Fruit fly (Drosophila melanogaster) whole organism, wandering third instar larva: Measurements from ENCODE around the gene CG5846.

Experiments used
- Abd-B ChIP-seq: fragments of >200 bp; optimal IDR thresholded peaks from 2 replicates; lab custom pipeline; 2017; ENCODE audit warnings: missing biosample characterization, missing genetic modification characterization
- CG32264 ChIP-seq: fragments of 200-800 bp; sonication (Bioruptor generic); optimal IDR thresholded peaks from 2 replicates; lab custom pipeline; 2016; ENCODE audit warnings: missing biosample characterization, missing genetic modification characterization
- CG9705 ChIP-seq: fragments of 200-800 bp; sonication (Bioruptor generic); optimal IDR thresholded peaks from 2 replicates; lab custom pipeline; 2018; ENCODE audit warnings: missing biosample characterization, mild to moderate bottlenecking, missing genetic modification characterization
- CrebA ChIP-seq: fragments of 200-800 bp; sonication (Bioruptor generic); optimal IDR thresholded peaks from 2 replicates; lab custom pipeline; 2016; ENCODE audit warnings: missing biosample characterization, mild to moderate bottlenecking, missing genetic modification characterization, borderline replicate concordance
- Dfd ChIP-seq: fragments of >200 bp; optimal IDR thresholded peaks from 2 replicates; lab custom pipeline; 2017; ENCODE audit warnings: missing biosample characterization, missing genetic modification characterization
- Dif ChIP-seq: fragments of 200-275, 200-300 bp; sonication (Bioruptor generic); optimal IDR thresholded peaks from 2 replicates; lab custom pipeline; 2018; ENCODE audit warnings: missing biosample characterization, missing genetic modification characterization; ENCODE audit not compliant: partially characterized antibody
- GATAd ChIP-seq: sonication (Bioruptor generic); optimal IDR thresholded peaks from 2 replicates; lab custom pipeline; 2016; ENCODE audit warnings: missing biosample characterization, missing genetic modification characterization
- HLH106 ChIP-seq: fragments of 200-800 bp; optimal IDR thresholded peaks from 3 replicates; lab custom pipeline; 2019; ENCODE audit warnings: missing biosample characterization, mild to moderate bottlenecking, missing genetic modification characterization, moderate library complexity
- Hnf4 ChIP-seq: fragments of 200-800 bp; sonication (Bioruptor generic); optimal IDR thresholded peaks from 2 replicates; lab custom pipeline; 2016; ENCODE audit warnings: missing biosample characterization, mild to moderate bottlenecking, missing genetic modification characterization
- Hr78 ChIP-seq: fragments of >200 bp; optimal IDR thresholded peaks from 2 replicates; lab custom pipeline; 2017; ENCODE audit warnings: missing biosample characterization, missing genetic modification characterization
- Hr83 ChIP-seq: fragments of 200-300 bp; sonication (Bioruptor generic); optimal IDR thresholded peaks from 2 replicates; lab custom pipeline; 2016; ENCODE audit warnings: missing biosample characterization, mild to moderate bottlenecking, missing genetic modification characterization, moderate library complexity; ENCODE audit not compliant: poor library complexity, severe bottlenecking
- Jra ChIP-seq: sonication (Bioruptor generic); optimal IDR thresholded peaks from 2 replicates; lab custom pipeline; 2016; ENCODE audit warnings: missing biosample characterization, missing genetic modification characterization
- Mio ChIP-seq: sonication (Bioruptor generic); optimal IDR thresholded peaks from 2 replicates; lab custom pipeline; 2016; ENCODE audit warnings: missing biosample characterization, missing genetic modification characterization
- Myc ChIP-seq: fragments of >200 bp; optimal IDR thresholded peaks from 2 replicates; lab custom pipeline; 2017
- N ChIP-seq: fragments of >200 bp; optimal IDR thresholded peaks from 2 replicates; lab custom pipeline; 2018; ENCODE audit warnings: missing biosample characterization, missing external identifiers, missing genetic modification characterization
- OdsH ChIP-seq: fragments of 200-800 bp; sonication (Bioruptor generic); optimal IDR thresholded peaks from 2 replicates; lab custom pipeline; 2016; ENCODE audit warnings: missing biosample characterization, mild to moderate bottlenecking, missing genetic modification characterization
- Rel ChIP-seq, 2 experiments: fragments of 200-800 bp; sonication (Bioruptor generic) in 1 of 2; optimal IDR thresholded peaks; 2 replicates in 1 of 2; 3 replicates in 1 of 2; lab custom pipeline; 2016 to 2019; ENCODE audit warnings: mild to moderate bottlenecking in 2 of 2, missing biosample characterization in 2 of 2, missing genetic modification characterization in 2 of 2, moderate library complexity in 1 of 2
- Sp1 ChIP-seq: fragments of 200-800 bp; sonication (Bioruptor generic); optimal IDR thresholded peaks from 3 replicates; lab custom pipeline; 2019; ENCODE audit warnings: missing biosample characterization, mild to moderate bottlenecking, missing genetic modification characterization, moderate library complexity
- Vsx2 ChIP-seq: fragments of 200-300, 225-300 bp; sonication (Bioruptor generic); optimal IDR thresholded peaks from 2 replicates; lab custom pipeline; 2018; ENCODE audit warnings: missing biosample characterization, missing genetic modification characterization; ENCODE audit not compliant: partially characterized antibody
- br ChIP-seq: fragments of 200-800 bp; sonication (Bioruptor generic); optimal IDR thresholded peaks from 2 replicates; lab custom pipeline; 2016; ENCODE audit warnings: missing biosample characterization, missing genetic modification characterization
- brk ChIP-seq: fragments of 200-800 bp; sonication (Bioruptor generic); optimal IDR thresholded peaks from 2 replicates; lab custom pipeline; 2016; ENCODE audit warnings: missing biosample characterization, mild to moderate bottlenecking, missing genetic modification characterization
- dl ChIP-seq, 2 experiments: fragments of 175-275, 200-275 bp in 1 of 2; fragments of 200-275 bp in 1 of 2; sonication (Bioruptor generic); optimal IDR thresholded peaks; lab custom pipeline; 2018; ENCODE audit warnings: mild to moderate bottlenecking in 2 of 2, missing biosample characterization in 2 of 2, missing genetic modification characterization in 2 of 2, moderate library complexity in 2 of 2; ENCODE audit not compliant: partially characterized antibody in 2 of 2, insufficient read depth in 1 of 2
- dmrt93B ChIP-seq: fragments of 200-800 bp; sonication (Bioruptor generic); optimal IDR thresholded peaks from 2 replicates; lab custom pipeline; 2018; ENCODE audit warnings: missing biosample characterization, mild to moderate bottlenecking, missing genetic modification characterization
- dsf ChIP-seq: sonication (Bioruptor generic); optimal IDR thresholded peaks from 2 replicates; lab custom pipeline; 2016; ENCODE audit warnings: missing biosample characterization, missing genetic modification characterization, borderline replicate concordance
- ey ChIP-seq: fragments of 200-800 bp; sonication (Bioruptor generic); optimal IDR thresholded peaks from 2 replicates; lab custom pipeline; 2016; ENCODE audit warnings: missing biosample characterization, missing genetic modification characterization
- foxo ChIP-seq, 2 experiments: fragments of 200-800 bp; sonication (Bioruptor generic); optimal IDR thresholded peaks; 2 replicates in 1 of 2; 3 replicates in 1 of 2; lab custom pipeline; 2016 to 2017; ENCODE audit warnings: missing biosample characterization in 2 of 2, missing genetic modification characterization in 2 of 2
- fru ChIP-seq: fragments of 200-800 bp; sonication (Bioruptor generic); optimal IDR thresholded peaks from 3 replicates; lab custom pipeline; 2016; ENCODE audit warnings: missing biosample characterization, mild to moderate bottlenecking, missing genetic modification characterization
- h ChIP-seq: fragments of 200-800 bp; sonication (Bioruptor generic); optimal IDR thresholded peaks from 3 replicates; lab custom pipeline; 2016; ENCODE audit warnings: missing biosample characterization, mild to moderate bottlenecking, missing genetic modification characterization
- jim ChIP-seq: fragments of 175-275, 200-325 bp; sonication (Bioruptor generic); optimal IDR thresholded peaks from 2 replicates; lab custom pipeline; 2016; ENCODE audit warnings: missing biosample characterization, mild to moderate bottlenecking, missing genetic modification characterization
- lola ChIP-seq: fragments of >200 bp; optimal IDR thresholded peaks from 2 replicates; lab custom pipeline; 2017; ENCODE audit warnings: missing biosample characterization, missing genetic modification characterization
- pan ChIP-seq: fragments of >200 bp; optimal IDR thresholded peaks from 2 replicates; lab custom pipeline; 2017
- psq ChIP-seq: fragments of 200-800 bp; sonication (Bioruptor generic); optimal IDR thresholded peaks from 3 replicates; lab custom pipeline; 2017; ENCODE audit warnings: missing biosample characterization, mild to moderate bottlenecking, missing genetic modification characterization, moderate library complexity
- rgr ChIP-seq: fragments of 200-800 bp; sonication (Bioruptor generic); optimal IDR thresholded peaks from 3 replicates; lab custom pipeline; 2016; ENCODE audit warnings: missing biosample characterization, mild to moderate bottlenecking, missing genetic modification characterization
- sage ChIP-seq: fragments of 200-800 bp; sonication (Bioruptor generic); optimal IDR thresholded peaks from 2 replicates; lab custom pipeline; 2016; ENCODE audit warnings: missing biosample characterization, mild to moderate bottlenecking, missing genetic modification characterization
- sv ChIP-seq: fragments of 200-800 bp; sonication (Bioruptor generic); optimal IDR thresholded peaks from 3 replicates; lab custom pipeline; 2016; ENCODE audit warnings: missing biosample characterization, missing genetic modification characterization
- tai ChIP-seq: sonication (Bioruptor generic); optimal IDR thresholded peaks from 2 replicates; lab custom pipeline; 2016; ENCODE audit warnings: missing biosample characterization, missing genetic modification characterization
- usp ChIP-seq: fragments of >200 bp; optimal IDR thresholded peaks from 2 replicates; lab custom pipeline; 2017; ENCODE audit warnings: missing biosample characterization, missing genetic modification characterization
- woc ChIP-seq: sonication (Bioruptor generic); optimal IDR thresholded peaks from 2 replicates; lab custom pipeline; 2016; ENCODE audit warnings: missing biosample characterization, mild to moderate bottlenecking, missing genetic modification characterization

Gene CG5846

dm6 chr2L:9937908-9938307, 19.1 kb downstream of the CG5846 start, which contains the start of gene Arglu1:
Arglu1 (minus strand) TSS chr2L:9938134.
- TF ChIP-seq pan (lab: Kevin White, UChicago) (no peak), foxo (GFP tag; optimal IDR thresholded peaks at IDR 0.05; lab: Kevin White, UChicago) (peak in 1 of 2 experiments; percentile 54), Dfd (GFP tag; lab: Kevin White, UChicago) (no peak), lola (GFP tag; lab: Kevin White, UChicago) (no peak), dl (GFP tag; optimal IDR thresholded peaks at IDR 0.05; lab: Kevin White, UChicago; ENCODE audit: insufficient read depth in 1 of 2, partially characterized antibody in 2 of 2) (no peak), Mio (GFP tag; lab: Kevin White, UChicago) (no peak), ey (peak; percentile 5), CrebA (no peak), h (GFP tag; lab: Kevin White, UChicago) (peak; percentile 62), Rel (GFP tag; optimal IDR thresholded peaks at IDR 0.05; lab: Kevin White, UChicago) (no peak), Rel (tag; optimal IDR thresholded peaks at IDR 0.05; lab: Kevin White, UChicago) (no peak), rgr (GFP tag; lab: Kevin White, UChicago) (peak; percentile 64), CG32264 (GFP tag; lab: Kevin White, UChicago) (peak; percentile 34), OdsH (GFP tag; lab: Kevin White, UChicago) (no peak), sage (no peak), Sp1 (GFP tag; lab: Kevin White, UChicago) (no peak), brk (no peak), CG9705 (GFP tag; lab: Kevin White, UChicago) (no peak), Myc (lab: Kevin White, UChicago) (no peak), dmrt93B (GFP tag; lab: Kevin White, UChicago) (no peak), N (GFP tag; lab: Kevin White, UChicago) (no peak), dsf (GFP tag; lab: Kevin White, UChicago) (no peak), usp (GFP tag; lab: Kevin White, UChicago) (no peak), Jra (GFP tag; lab: Kevin White, UChicago) (peak; percentile 32), Hr78 (GFP tag; lab: Kevin White, UChicago) (no peak), Hr83 (GFP tag; lab: Kevin White, UChicago) (peak; percentile 92), GATAd (GFP tag; lab: Kevin White, UChicago) (no peak), sv (GFP tag; lab: Kevin White, UChicago) (no peak), jim (GFP tag; lab: Kevin White, UChicago) (peak; percentile 33), Abd-B (no peak), br (GFP tag; lab: Kevin White, UChicago) (no peak), fru (peak; percentile 41), woc (GFP tag; lab: Kevin White, UChicago) (no peak), Dif (no peak), Vsx2 (GFP tag; lab: Kevin White, UChicago) (peak; percentile 25), tai (GFP tag; lab: Kevin White, UChicago) (no peak), psq (peak; percentile 26), Hnf4 (GFP tag; lab: Kevin White, UChicago) (no peak), HLH106 (peak; percentile 4)
- TF ChIP-seq, all 38 proteins: peak for 12

- no peak for TF ChIP-seq usp (GFP tag; lab: Kevin White, UChicago)
- TF ChIP-seq dmrt93B (GFP tag; lab: Kevin White, UChicago): no peak
- TF ChIP-seq woc (GFP tag; lab: Kevin White, UChicago): no peak
- TF ChIP-seq jim (GFP tag; lab: Kevin White, UChicago): no peak
- TF ChIP-seq, all 38 proteins: peak for 0
Measured at dm6 chr2L:9933063-9933462, 24.0 kb downstream of the CG5846 start, which contains the start of gene Cpr30F. Cpr30F (minus strand) TSS chr2L:9933163.

dm6 chr2L:9930280-9930679, 26.8 kb downstream of the CG5846 start, which contains the start of gene CG42367:
CG42367 (plus strand) TSS chr2L:9930580.
- TF ChIP-seq OdsH (GFP tag; lab: Kevin White, UChicago) (no peak), Hnf4 (GFP tag; lab: Kevin White, UChicago) (no peak), CrebA (no peak), N (GFP tag; lab: Kevin White, UChicago) (no peak), fru (no peak), tai (GFP tag; lab: Kevin White, UChicago) (no peak), GATAd (GFP tag; lab: Kevin White, UChicago) (no peak)
